Worm (Caenorhabditis elegans) whole organism, L3 larva: ENCODE results near the gene C17C3.15.

ENCODE experiments used
- R02D3.7 ChIP-seq: fragments of 150-350 bp; optimal IDR thresholded peaks from 2 replicates; lab custom pipeline; 2014; ENCODE audit warnings: missing biosample characterization, missing genetic modification characterization
- ZK546.5 ChIP-seq: sonication (generic microtip); optimal IDR thresholded peaks from 2 replicates; lab custom pipeline; 2017; ENCODE audit warnings: missing biosample characterization, missing genetic modification characterization
- aly-2 ChIP-seq: fragments of 150-350 bp; optimal IDR thresholded peaks from 2 replicates; lab custom pipeline; 2014; ENCODE audit warnings: missing biosample characterization, missing genetic modification characterization
- ceh-82 ChIP-seq: fragments of 150-350 bp; optimal IDR thresholded peaks from 2 replicates; lab custom pipeline; 2014; ENCODE audit warnings: missing biosample characterization, missing genetic modification characterization
- ceh-9 ChIP-seq: sonication (generic microtip); optimal IDR thresholded peaks from 2 replicates; lab custom pipeline; 2018; ENCODE audit warnings: missing biosample characterization, missing genetic modification characterization
- daf-12 ChIP-seq: fragments of 150-350 bp; optimal IDR thresholded peaks from 2 replicates; lab custom pipeline; 2014; ENCODE audit warnings: missing biosample characterization, missing genetic modification reagents, missing genetic modification characterization
- egl-5 ChIP-seq: fragments of 150-350 bp; optimal IDR thresholded peaks from 2 replicates; lab custom pipeline; 2017; ENCODE audit warnings: missing biosample characterization, missing genetic modification reagents, missing genetic modification characterization, inconsistent platforms
- elt-1 ChIP-seq: fragments of 150-350 bp; optimal IDR thresholded peaks from 2 replicates; lab custom pipeline; 2014; ENCODE audit warnings: missing biosample characterization, missing genetic modification characterization
- elt-2 ChIP-seq: sonication (generic microtip); optimal IDR thresholded peaks from 2 replicates; lab custom pipeline; 2016; ENCODE audit warnings: missing genetic modification reagents, mild to moderate bottlenecking, missing genetic modification characterization, missing compliant biosample characterization
- elt-3 ChIP-seq, 3 experiments: fragments of 150-350 bp in 1 of 3; sonication (generic microtip) in 2 of 3; optimal IDR thresholded peaks; 2 replicates in 2 of 3; 4 replicates in 1 of 3; lab custom pipeline; 2014 to 2017; ENCODE audit warnings: missing biosample characterization in 3 of 3, missing genetic modification characterization in 3 of 3
- eor-1 ChIP-seq, 2 experiments: fragments of 150-350 bp; optimal IDR thresholded peaks; 2 replicates each; lab custom pipeline; 2014 to 2018; ENCODE audit warnings: missing biosample characterization in 2 of 2, missing genetic modification characterization in 2 of 2
- hmg-11 ChIP-seq: sonication (generic microtip); optimal IDR thresholded peaks from 2 replicates; lab custom pipeline; 2016; ENCODE audit warnings: missing genetic modification characterization, missing compliant biosample characterization
- jun-1 ChIP-seq: fragments of 150-350 bp; optimal IDR thresholded peaks from 2 replicates; lab custom pipeline; 2014; ENCODE audit warnings: missing biosample characterization, missing genetic modification reagents, missing genetic modification characterization
- lin-15B ChIP-seq: fragments of 150-350 bp; optimal IDR thresholded peaks from 2 replicates; lab custom pipeline; 2014; ENCODE audit warnings: missing biosample characterization, missing genetic modification characterization
- lsy-12 ChIP-seq: sonication (generic microtip); optimal IDR thresholded peaks from 2 replicates; lab custom pipeline; 2016; ENCODE audit warnings: mild to moderate bottlenecking, missing genetic modification characterization, missing compliant biosample characterization
- mdl-1 ChIP-seq: fragments of 150-350 bp; optimal IDR thresholded peaks from 2 replicates; lab custom pipeline; 2014; ENCODE audit warnings: missing biosample characterization, missing genetic modification characterization
- mml-1 ChIP-seq: fragments of 150-350 bp; sonication (generic microtip); optimal IDR thresholded peaks from 3 replicates; lab custom pipeline; 2014; ENCODE audit warnings: missing biosample characterization, missing genetic modification characterization
- nfya-1 ChIP-seq: sonication (generic microtip); optimal IDR thresholded peaks from 2 replicates; lab custom pipeline; 2017; ENCODE audit warnings: missing genetic modification characterization, mild to moderate bottlenecking, missing compliant biosample characterization, antibody characterized with exemption, moderate library complexity; ENCODE audit not compliant: insufficient read depth
- nhr-11 ChIP-seq: fragments of 150-350 bp; optimal IDR thresholded peaks from 2 replicates; lab custom pipeline; 2014; ENCODE audit warnings: missing biosample characterization, missing genetic modification characterization
- nhr-12 ChIP-seq: fragments of 150-350 bp; optimal IDR thresholded peaks from 2 replicates; lab custom pipeline; 2014; ENCODE audit warnings: missing biosample characterization, missing genetic modification characterization
- nhr-23 ChIP-seq: fragments of 150-350 bp; optimal IDR thresholded peaks from 2 replicates; lab custom pipeline; 2014; ENCODE audit warnings: missing biosample characterization, missing genetic modification reagents, missing genetic modification characterization
- nhr-25 ChIP-seq: sonication (generic microtip); optimal IDR thresholded peaks from 2 replicates; lab custom pipeline; 2017; ENCODE audit warnings: missing biosample characterization, missing genetic modification characterization
- nhr-28 ChIP-seq: fragments of 150-350 bp; optimal IDR thresholded peaks from 2 replicates; lab custom pipeline; 2014; ENCODE audit warnings: missing biosample characterization, missing genetic modification characterization
- nhr-43 ChIP-seq: sonication (generic microtip); optimal IDR thresholded peaks from 2 replicates; lab custom pipeline; 2016; ENCODE audit warnings: mild to moderate bottlenecking, missing genetic modification characterization, missing compliant biosample characterization; ENCODE audit not compliant: poor library complexity, severe bottlenecking
- nhr-67 ChIP-seq: fragments of 150-350 bp; optimal IDR thresholded peaks from 2 replicates; lab custom pipeline; 2014; ENCODE audit warnings: missing biosample characterization, missing genetic modification characterization
- nhr-77 ChIP-seq: fragments of 150-350 bp; optimal IDR thresholded peaks from 2 replicates; lab custom pipeline; 2014; ENCODE audit warnings: missing biosample characterization, missing genetic modification characterization
- pha-4 ChIP-seq: fragments of 150-350 bp; optimal IDR thresholded peaks from 2 replicates; lab custom pipeline; 2014; ENCODE audit warnings: missing biosample characterization, missing genetic modification reagents, missing genetic modification characterization
- pqm-1 ChIP-seq: fragments of 150-350 bp; optimal IDR thresholded peaks from 2 replicates; lab custom pipeline; 2017; ENCODE audit warnings: missing biosample characterization, missing genetic modification characterization, inconsistent platforms
- sea-2 ChIP-seq: fragments of 150-350 bp; sonication (generic microtip); optimal IDR thresholded peaks from 4 replicates; lab custom pipeline; 2014; ENCODE audit warnings: missing biosample characterization, missing genetic modification reagents, missing genetic modification characterization
- skn-1 ChIP-seq: fragments of 150-350 bp; optimal IDR thresholded peaks from 2 replicates; lab custom pipeline; 2014; ENCODE audit warnings: missing biosample characterization, missing genetic modification characterization
- snpc-4 ChIP-seq: fragments of 150-350 bp; optimal IDR thresholded peaks from 2 replicates; lab custom pipeline; 2014; ENCODE audit warnings: missing biosample characterization, missing genetic modification characterization
- tbx-2 ChIP-seq: sonication (generic microtip); optimal IDR thresholded peaks from 2 replicates; lab custom pipeline; 2016; ENCODE audit warnings: mild to moderate bottlenecking, missing genetic modification characterization, missing compliant biosample characterization
- zag-1 ChIP-seq: fragments of 150-350 bp; optimal IDR thresholded peaks from 2 replicates; lab custom pipeline; 2014; ENCODE audit warnings: missing biosample characterization, missing genetic modification characterization
- ztf-11 ChIP-seq: fragments of 150-350 bp; optimal IDR thresholded peaks from 2 replicates; lab custom pipeline; 2014; ENCODE audit warnings: missing biosample characterization, missing genetic modification characterization
- ztf-4 ChIP-seq: fragments of 150-350 bp; optimal IDR thresholded peaks from 2 replicates; lab custom pipeline; 2014; ENCODE audit warnings: missing biosample characterization, missing genetic modification characterization

C17C3.15 gene

DNA sequence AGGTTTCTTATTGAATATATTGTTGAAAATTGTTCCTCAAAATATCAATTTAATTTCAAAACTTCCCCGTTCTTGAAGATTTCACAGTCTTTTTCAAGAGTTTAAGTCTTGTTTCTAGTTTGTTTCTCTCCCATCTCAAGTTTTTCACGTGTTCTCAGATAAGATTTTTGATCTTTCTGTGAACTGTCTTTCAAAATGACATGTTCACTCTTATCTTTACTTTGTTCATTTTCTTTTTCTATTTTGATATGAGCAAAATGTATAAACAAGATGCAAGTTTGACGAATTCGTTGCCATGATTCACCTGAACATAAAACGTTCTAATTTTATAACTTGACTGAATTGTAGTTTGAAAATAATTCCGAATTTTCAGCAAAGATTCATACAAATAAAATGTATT, 15.7 kb upstream of the C17C3.15 start:
- peak; percentile 33 for TF ChIP-seq elt-2
- TF ChIP-seq aly-2: no peak
- TF ChIP-seq ZK546.5 (tag; lab: Kevin White, UChicago): no peak
- peak; percentile 24 for TF ChIP-seq pqm-1 (tag; lab: Kevin White, UChicago)
- TF ChIP-seq ceh-9 (tag; lab: Kevin White, UChicago): no peak
- no peak for TF ChIP-seq eor-1 (tag; optimal IDR thresholded peaks at IDR 0.05; lab: Kevin White, UChicago)
- TF ChIP-seq nhr-11 (tag; lab: Kevin White, UChicago): no peak
- no peak for TF ChIP-seq mml-1
- no peak for TF ChIP-seq ceh-82 (tag; lab: Kevin White, UChicago)
- TF ChIP-seq, all 47 proteins: peak for 2

DNA sequence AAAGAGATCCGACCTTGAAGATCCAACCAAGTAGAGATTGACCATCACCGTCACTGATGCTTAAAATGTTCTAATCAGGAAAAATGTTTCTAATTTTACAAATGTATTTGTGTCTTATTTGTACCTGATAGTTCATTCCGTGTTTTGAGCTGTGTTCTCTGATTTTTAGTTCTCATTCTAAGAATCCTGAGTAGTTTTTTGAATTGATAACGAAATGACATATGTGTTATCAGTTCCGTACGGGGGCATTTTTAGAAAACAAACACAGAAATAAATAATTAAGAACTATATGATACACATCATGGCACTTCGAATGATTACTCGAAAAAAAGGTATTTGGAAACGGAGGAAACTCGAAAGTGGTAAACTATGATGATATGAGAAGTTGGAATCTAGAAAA, 14.9 kb upstream of the C17C3.15 start:
- peak; percentile 72 for TF ChIP-seq elt-2
- TF ChIP-seq snpc-4 (tag; lab: Kevin White, UChicago): no peak

DNA sequence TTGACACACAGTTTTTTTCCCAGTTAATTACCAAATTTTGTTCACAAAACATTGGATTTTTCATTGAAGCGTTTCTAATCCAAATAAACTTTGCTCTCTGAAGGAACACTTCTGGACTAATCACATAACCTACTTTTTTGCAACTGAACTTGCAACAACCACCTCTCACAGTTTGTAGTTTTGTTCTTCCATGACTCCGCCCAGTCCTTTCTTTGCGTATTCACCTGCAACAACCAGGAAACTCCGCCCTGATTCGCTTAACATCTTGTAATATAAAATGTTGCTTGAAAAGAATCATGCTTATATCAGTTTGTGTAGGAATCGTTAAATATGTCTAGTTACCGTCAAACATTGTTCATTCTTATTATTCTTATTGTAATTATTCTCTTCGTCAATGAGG, 14.0 kb upstream of the C17C3.15 start, which contains the start of gene ins-11:
ins-11 (plus strand) TSS at position 301 of the 400 bp plus-strand sequence.
- no peak for TF ChIP-seq nhr-67

DNA sequence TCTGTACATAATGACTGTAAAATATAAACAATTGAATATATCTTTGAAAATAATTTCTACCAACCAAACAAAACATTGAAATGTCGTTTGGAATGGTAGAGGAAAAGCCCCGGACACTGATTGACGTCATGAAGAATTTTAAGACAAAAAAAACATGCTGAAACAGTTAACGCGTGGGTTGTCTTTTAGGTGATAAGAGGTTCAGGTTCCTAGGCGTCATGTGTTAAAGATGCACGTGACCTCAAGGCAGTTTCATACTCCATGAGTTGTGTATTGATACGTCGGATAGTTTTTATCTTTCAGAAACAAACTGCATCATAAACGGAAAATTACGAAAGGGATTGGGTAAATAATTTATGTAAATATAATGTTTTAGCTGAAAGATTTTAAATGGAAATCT, 13.3 kb upstream of the C17C3.15 start:
- TF ChIP-seq elt-2 (peak; percentile 95), pqm-1 (tag; lab: Kevin White, UChicago) (peak; percentile 76), ztf-11 (tag; lab: Kevin White, UChicago) (no peak), elt-3 (tag; optimal IDR thresholded peaks at IDR 0.05; lab: Kevin White, UChicago) (no peak)

DNA sequence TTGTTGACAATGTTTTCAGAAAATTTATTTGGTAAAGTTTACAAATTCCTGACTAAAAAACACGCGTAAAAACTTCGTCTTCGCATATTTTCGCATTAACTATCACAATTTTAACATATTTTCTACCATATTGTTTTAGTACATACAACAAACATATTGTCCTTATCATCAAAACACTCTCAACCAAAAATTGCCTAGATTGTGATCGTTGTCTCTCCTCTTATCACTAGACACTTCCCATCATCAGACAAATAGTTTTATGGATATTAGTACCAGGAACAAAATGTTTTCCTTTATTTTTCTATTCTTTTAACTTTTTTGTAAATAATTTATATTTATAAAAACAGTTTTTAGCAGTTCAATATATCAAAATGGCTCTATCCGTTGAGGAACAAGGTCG, 9.1 kb upstream of the C17C3.15 start, which contains the start of gene C17C3.3:
C17C3.3 (plus strand) TSS at position 346 of the 400 bp plus-strand sequence.
- TF ChIP-seq elt-2: peak; percentile 88
- no peak for TF ChIP-seq ztf-4 (tag; lab: Kevin White, UChicago)
- peak; percentile 67 for TF ChIP-seq pqm-1 (tag; lab: Kevin White, UChicago)
- peak; percentile 46 for TF ChIP-seq pha-4 (tag; lab: Kevin White, UChicago)
- TF ChIP-seq ZK546.5 (tag; lab: Kevin White, UChicago): no peak
- no peak for TF ChIP-seq nhr-43 (tag; lab: Kevin White, UChicago)

DNA sequence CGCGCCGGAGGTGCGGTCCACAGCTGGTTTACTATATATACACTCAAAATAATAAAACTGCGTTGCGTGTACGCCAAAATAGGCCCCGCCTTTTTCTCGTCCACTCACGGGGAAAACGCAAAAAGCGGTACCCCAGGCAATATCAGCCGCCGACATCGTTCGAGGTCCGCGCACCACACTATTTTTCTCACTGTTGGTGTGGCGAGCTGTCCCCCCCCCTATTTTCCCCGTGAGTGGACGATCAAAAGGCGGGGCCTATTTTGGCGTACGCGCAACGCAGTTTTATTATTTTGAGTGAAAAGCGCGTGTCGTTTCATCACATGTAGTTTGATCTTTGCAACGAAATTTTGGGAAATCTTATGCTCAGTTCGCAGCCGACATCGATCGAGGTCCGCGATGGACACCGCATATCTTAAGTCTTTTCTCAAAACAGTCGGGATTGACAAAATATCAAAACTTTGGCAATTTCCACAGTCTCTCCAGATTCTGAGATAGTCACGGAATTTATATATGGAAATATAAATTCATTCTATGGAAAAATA, 5.3 kb upstream of the C17C3.15 start:
- no peak for TF ChIP-seq ZK546.5 (tag; lab: Kevin White, UChicago)
- TF ChIP-seq lin-15B (tag; lab: Kevin White, UChicago): no peak
- no peak for TF ChIP-seq mdl-1
- TF ChIP-seq zag-1: no peak
- no peak for TF ChIP-seq nhr-11 (tag; lab: Kevin White, UChicago)
- TF ChIP-seq ztf-11 (tag; lab: Kevin White, UChicago): no peak
- no peak for TF ChIP-seq elt-3 (tag; optimal IDR thresholded peaks at IDR 0.05; lab: Kevin White, UChicago)
- no peak for TF ChIP-seq R02D3.7

DNA sequence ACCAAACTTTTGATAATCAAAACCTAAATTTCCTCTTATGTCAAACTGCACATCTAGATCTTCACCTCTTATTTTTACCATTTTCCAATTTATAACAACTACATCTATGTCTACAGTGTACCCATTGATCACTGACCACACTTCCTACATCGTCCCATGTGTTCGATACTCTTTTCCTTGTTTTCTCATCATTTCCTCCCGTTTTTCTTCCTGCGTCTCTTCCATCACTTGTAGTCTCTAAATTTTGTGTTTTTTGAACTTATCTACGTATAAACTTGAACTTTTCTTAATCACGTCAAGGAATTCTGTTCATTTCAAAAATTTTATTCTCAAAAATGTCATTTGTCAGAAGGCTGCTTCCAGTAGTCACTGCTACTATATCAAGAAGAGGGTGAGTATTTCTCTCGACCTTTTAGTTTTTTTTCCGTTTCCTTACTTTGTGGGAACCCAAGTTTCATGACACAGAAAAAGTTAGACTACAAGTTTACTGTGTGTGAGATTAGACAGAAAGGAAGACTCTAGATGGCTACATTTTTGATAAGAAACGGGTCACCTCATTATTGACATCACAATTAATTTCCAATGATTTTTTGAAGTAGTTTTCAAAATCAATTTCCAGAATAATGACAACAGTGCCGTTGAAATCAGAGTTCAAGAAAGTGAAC, 1.8 kb downstream of the C17C3.15 start:
- TF ChIP-seq pqm-1 (tag; lab: Kevin White, UChicago) (peak; percentile 7), nhr-43 (tag; lab: Kevin White, UChicago) (peak; percentile 90), jun-1 (tag; lab: Kevin White, UChicago) (no peak), ceh-82 (tag; lab: Kevin White, UChicago) (no peak), elt-1 (tag; lab: Kevin White, UChicago) (no peak), nhr-12 (tag; lab: Kevin White, UChicago) (no peak), lsy-12 (tag; lab: Kevin White, UChicago) (no peak), nhr-25 (no peak), nhr-77 (no peak), skn-1 (tag; lab: Kevin White, UChicago) (peak; percentile 48), nhr-23 (peak; percentile 66), tbx-2 (no peak), pha-4 (tag; lab: Kevin White, UChicago) (peak; percentile 27), egl-5 (no peak), hmg-11 (tag; lab: Kevin White, UChicago) (no peak), lin-15B (tag; lab: Kevin White, UChicago) (no peak), nhr-28 (no peak), nfya-1 (tag; lab: Kevin White, UChicago) (peak; percentile 35), eor-1 (tag; optimal IDR thresholded peaks at IDR 0.05; lab: Kevin White, UChicago) (no peak), ztf-4 (tag; lab: Kevin White, UChicago) (no peak), daf-12 (no peak), sea-2 (no peak), elt-2 (peak; percentile 80)
